Worm (Caenorhabditis elegans): ENCODE data around the gene acp-2.

acp-2 gene

DNA sequence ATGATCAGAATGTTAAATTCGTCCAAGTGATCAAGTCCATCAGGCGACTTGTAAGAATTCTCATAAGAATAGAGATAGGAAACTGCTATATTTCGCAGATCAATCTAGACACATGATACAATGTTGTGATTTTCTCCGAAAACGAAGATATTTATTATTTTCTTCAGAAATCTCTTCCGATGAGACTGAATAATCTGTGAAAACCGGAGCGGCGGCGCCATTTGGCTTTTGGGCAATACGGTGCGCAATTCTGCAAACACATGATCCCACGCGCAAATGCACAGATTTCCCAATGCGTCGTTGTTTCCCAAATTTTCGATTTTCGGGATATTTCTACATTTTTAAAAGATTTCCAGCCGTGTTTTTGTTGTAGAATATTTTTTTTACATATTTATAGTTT, 10.3 kb upstream of the acp-2 start (continued):
- TF ChIP-seq die-1 (tag; optimal IDR thresholded peaks at IDR 0.05) = no peak
- TF ChIP-seq rpc-1 (optimal IDR thresholded peaks at IDR 0.05) = no peak
- TF ChIP-seq rpc-1 (tag; optimal IDR thresholded peaks at IDR 0.05) = no peak
- no peak for TF ChIP-seq bed-2 (GFP tag; IDR thresholded peaks at IDR 0.05)
- no peak for TF ChIP-seq egrh-3 (GFP tag; IDR thresholded peaks at IDR 0.05)
- TF ChIP-seq ama-1 (optimal IDR thresholded peaks at IDR 0.05) = no peak
- no peak for TF ChIP-seq ama-1 (GFP tag; optimal IDR thresholded peaks at IDR 0.05)
- TF ChIP-seq Y67H2A.10 (GFP tag; conservative IDR thresholded peaks at IDR 0.05) = no peak
- no peak for TF ChIP-seq snpc-4 (GFP tag; optimal IDR thresholded peaks at IDR 0.05)
- TF ChIP-seq snpc-4 (tag; optimal IDR thresholded peaks at IDR 0.05) = peak in 1 of 4 experiments; percentile 16
- peak; percentile 40 for TF ChIP-seq efl-1 (GFP tag; optimal IDR thresholded peaks at IDR 0.05)
- no peak for TF ChIP-seq nhr-120 (GFP tag; IDR thresholded peaks at IDR 0.05)
- no peak for TF ChIP-seq ceh-27 (GFP tag; optimal IDR thresholded peaks at IDR 0.05)
- no peak for TF ChIP-seq hrde-1 (tag; optimal IDR thresholded peaks at IDR 0.05; ENCODE audit: borderline replicate concordance)
- peak; percentile 17; the same call in 1 of the 2 replicates for TF ChIP-seq nfyb-1 (GFP tag; IDR thresholded peaks at IDR 0.05)
- no peak for TF ChIP-seq F52B5.7 (tag; optimal IDR thresholded peaks at IDR 0.05)
- TF ChIP-seq snpc-3.4 (tag; optimal IDR thresholded peaks at IDR 0.05) = no peak
- no peak for TF ChIP-seq ZK185.1 (tag; optimal IDR thresholded peaks at IDR 0.05; ENCODE audit: poor library complexity, severe bottlenecking)
- no peak for TF ChIP-seq rec-8 (tag; optimal IDR thresholded peaks at IDR 0.05)
- TF ChIP-seq ztf-3 (GFP tag; optimal IDR thresholded peaks at IDR 0.05) = no peak
- TF ChIP-seq lin-40 (tag; optimal IDR thresholded peaks at IDR 0.05) = peak; percentile 27
- peak; percentile 38 for TF ChIP-seq tbp1 (GFP tag; optimal IDR thresholded peaks at IDR 0.05)
- TF ChIP-seq hlh-26 (GFP tag; conservative IDR thresholded peaks at IDR 0.05) = no peak
- TF ChIP-seq F55B11.4 (tag; optimal IDR thresholded peaks at IDR 0.05; ENCODE audit: borderline replicate concordance, insufficient read depth) = no peak
- TF ChIP-seq mcd-1 (GFP tag; IDR thresholded peaks at IDR 0.05) = peak; percentile 49
- peak; percentile 41 for TF ChIP-seq lin-54 (GFP tag; optimal IDR thresholded peaks at IDR 0.05)
- TF ChIP-seq dox-1 (GFP tag; IDR thresholded peaks at IDR 0.05) = peak; percentile 57; the same call in 1 of the 2 replicates
- no peak for TF ChIP-seq F57C9.4 (tag; optimal IDR thresholded peaks at IDR 0.05)
- no peak for TF ChIP-seq mes-4 (tag; optimal IDR thresholded peaks at IDR 0.05)
- no peak for TF ChIP-seq mxl-1 (tag; optimal IDR thresholded peaks at IDR 0.05)
- TF ChIP-seq madf-6 (GFP tag; IDR thresholded peaks at IDR 0.05) = peak; percentile 70; the same call in 1 of the 2 replicates
- 0 out of 2 replicates have a peak, but pooled peaks have one; percentile 16 for TF ChIP-seq ceh-91 (GFP tag; IDR thresholded peaks at IDR 0.05)
- 0 out of 2 replicates have a peak, but pooled peaks have one; percentile 17 for TF ChIP-seq D2030.7 (GFP tag; IDR thresholded peaks at IDR 0.05)
- TF ChIP-seq cebp-2 (GFP tag; IDR thresholded peaks at IDR 0.05) = no peak
- TF ChIP-seq ztf-26 (tag; optimal IDR thresholded peaks at IDR 0.05) = peak; percentile 2
- TF ChIP-seq B0035.1 (tag; optimal IDR thresholded peaks at IDR 0.05) = no peak

DNA sequence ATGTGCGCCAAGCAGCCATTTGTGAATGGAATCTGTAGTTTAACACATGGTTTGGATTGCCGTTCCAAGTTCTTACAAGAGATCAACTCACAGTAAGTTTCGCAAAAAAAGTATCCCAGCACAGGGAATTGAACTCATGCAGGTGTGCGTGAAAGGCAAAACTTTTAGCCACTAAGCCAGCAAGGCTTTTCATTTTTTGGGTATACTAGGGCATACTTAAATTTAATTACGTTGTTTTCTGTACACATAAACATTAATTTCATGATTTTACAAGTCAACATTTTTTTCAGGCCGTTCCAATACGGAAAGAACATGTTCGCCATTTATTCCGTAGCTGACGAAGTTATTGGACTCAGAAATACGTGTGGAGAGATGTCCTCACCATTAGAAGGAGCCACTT, 9.7 kb upstream of the acp-2 start:
- TF ChIP-seq lir-1 (GFP tag; conservative IDR thresholded peaks at IDR 0.05) (no peak), madf-6 (GFP tag; IDR thresholded peaks at IDR 0.05) (peak; percentile 73), T26A5.8 (tag; optimal IDR thresholded peaks at IDR 0.05) (peak; percentile 97), lag-1 (GFP tag; IDR thresholded peaks at IDR 0.05) (no peak), Y53F4B.3 (GFP tag; IDR thresholded peaks at IDR 0.05) (no peak), ztf-26 (tag; optimal IDR thresholded peaks at IDR 0.05) (no peak), F22D6.2 (tag; optimal IDR thresholded peaks at IDR 0.05) (peak; percentile 39), F37B4.10 (GFP tag; IDR thresholded peaks at IDR 0.05) (0 out of 2 replicates have a peak, but pooled peaks have one; percentile 75), lsl-1 (GFP tag; optimal IDR thresholded peaks at IDR 0.05) (peak; percentile 44), rpc-1 (optimal IDR thresholded peaks at IDR 0.05) (peak; percentile 97), rpc-1 (tag; optimal IDR thresholded peaks at IDR 0.05) (peak; percentile 99), nfyb-1 (GFP tag; IDR thresholded peaks at IDR 0.05) (peak; percentile 61), attf-5 (GFP tag; optimal IDR thresholded peaks at IDR 0.05) (peak; percentile 65), F57C9.4 (tag; optimal IDR thresholded peaks at IDR 0.05) (peak; percentile 75), him-1 (tag; optimal IDR thresholded peaks at IDR 0.05) (no peak), F39B2.1 (GFP tag; IDR thresholded peaks at IDR 0.05) (peak; percentile 23; the same call in 1 of the 2 replicates), ztf-28 (GFP tag; IDR thresholded peaks at IDR 0.05) (0 out of 2 replicates have a peak, but pooled peaks have one; percentile 25), K11D2.4 (GFP tag; IDR thresholded peaks at IDR 0.05) (0 out of 2 replicates have a peak, but pooled peaks have one; percentile 37), ceh-40 (GFP tag; IDR thresholded peaks at IDR 0.05) (peak; percentile 76), Y67H2A.10 (GFP tag; conservative IDR thresholded peaks at IDR 0.05) (no peak), zim-3 (tag; optimal IDR thresholded peaks at IDR 0.05) (peak; percentile 43)
